Worm (Caenorhabditis elegans) whole organism, L2 larva: ENCODE measurements around the gene nuc-1.

ENCODE experiments used
- R02D3.7 ChIP-seq: fragments of 150-350 bp; optimal IDR thresholded peaks from 2 replicates; lab custom pipeline; 2014; ENCODE audit warnings: missing biosample characterization, missing genetic modification characterization
- Y55F3AM.14 ChIP-seq: fragments of 200-800 bp; sonication (Bioruptor generic); optimal IDR thresholded peaks from 2 replicates; lab custom pipeline; 2018; ENCODE audit warnings: mild to moderate bottlenecking, missing genetic modification characterization, missing compliant biosample characterization
- ZK546.5 ChIP-seq: sonication (generic microtip); optimal IDR thresholded peaks from 2 replicates; lab custom pipeline; 2017; ENCODE audit warnings: missing biosample characterization, missing genetic modification characterization
- ama-1 ChIP-seq: fragments of 150-350 bp; optimal IDR thresholded peaks from 2 replicates; lab custom pipeline; 2018; ENCODE audit warnings: inconsistent platforms
- ceh-82 ChIP-seq: fragments of 150-350 bp; optimal IDR thresholded peaks from 2 replicates; lab custom pipeline; 2014; ENCODE audit warnings: missing biosample characterization, missing genetic modification characterization
- dmd-4 ChIP-seq: sonication (generic microtip); optimal IDR thresholded peaks from 2 replicates; lab custom pipeline; 2017; ENCODE audit warnings: missing biosample characterization, missing genetic modification characterization
- lin-39 ChIP-seq: fragments of 150-350 bp; optimal IDR thresholded peaks from 2 replicates; lab custom pipeline; 2014; ENCODE audit warnings: missing biosample characterization, missing genetic modification reagents, missing genetic modification characterization
- nhr-12 ChIP-seq: fragments of 150-350 bp; optimal IDR thresholded peaks from 2 replicates; lab custom pipeline; 2014; ENCODE audit warnings: missing biosample characterization, missing genetic modification characterization
- nhr-237 ChIP-seq: fragments of 150-350 bp; optimal IDR thresholded peaks from 2 replicates; lab custom pipeline; 2014; ENCODE audit warnings: missing biosample characterization, missing genetic modification characterization
- skn-1 ChIP-seq: sonication (generic microtip); optimal IDR thresholded peaks from 2 replicates; lab custom pipeline; 2017; ENCODE audit warnings: missing biosample characterization, missing genetic modification characterization
- sma-3 ChIP-seq: sonication (generic microtip); optimal IDR thresholded peaks from 2 replicates; lab custom pipeline; 2016; ENCODE audit warnings: missing genetic modification reagents, missing genetic modification characterization, missing compliant biosample characterization
- unc-62 ChIP-seq: fragments of 150-350 bp; optimal IDR thresholded peaks from 2 replicates; lab custom pipeline; 2014; ENCODE audit warnings: missing biosample characterization, missing genetic modification reagents, missing genetic modification characterization
- zag-1 ChIP-seq: fragments of 150-350 bp; optimal IDR thresholded peaks from 2 replicates; lab custom pipeline; 2014; ENCODE audit warnings: missing biosample characterization, missing genetic modification characterization
- ztf-11 ChIP-seq: sonication (generic microtip); optimal IDR thresholded peaks from 2 replicates; lab custom pipeline; 2017; ENCODE audit warnings: missing biosample characterization, missing genetic modification characterization

DNA sequence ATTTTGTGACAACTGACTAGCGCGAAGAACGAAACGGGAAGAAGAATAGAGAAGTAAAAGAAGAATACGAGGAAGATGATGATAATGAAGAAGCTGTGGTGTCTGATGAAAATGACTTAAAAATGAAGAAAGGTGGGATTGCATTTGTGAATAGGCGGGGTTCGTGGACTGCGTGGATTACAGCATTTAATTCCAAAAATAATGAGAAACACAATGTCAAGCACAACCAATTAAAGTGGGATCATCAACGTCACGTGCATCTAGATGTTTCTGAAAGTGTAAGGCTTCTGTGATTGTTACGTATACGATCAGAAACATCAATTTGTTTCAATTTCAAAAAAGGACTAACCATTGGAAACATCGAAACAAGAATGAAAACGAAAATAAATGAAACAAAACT, 37.2 kb downstream of the nuc-1 start, which contains the start of gene glb-17:
- TF ChIP-seq nhr-12 (tag; lab: Kevin White, UChicago), result no peak
- TF ChIP-seq ztf-11 (tag; lab: Kevin White, UChicago), result no peak
- TF ChIP-seq skn-1, result no peak
- TF ChIP-seq ama-1, result no peak
- TF ChIP-seq sma-3, result no peak
- TF ChIP-seq nhr-237 (tag; lab: Kevin White, UChicago), result no peak
- TF ChIP-seq ceh-82 (tag; lab: Kevin White, UChicago), result no peak
- no peak for TF ChIP-seq zag-1 (tag; lab: Kevin White, UChicago)
- TF ChIP-seq dmd-4 (tag; lab: Kevin White, UChicago), result no peak
- TF ChIP-seq ZK546.5 (tag; lab: Kevin White, UChicago), result no peak
- no peak for TF ChIP-seq Y55F3AM.14 (GFP tag; lab: Kevin White, UChicago)
- no peak for TF ChIP-seq lin-39
- no peak for TF ChIP-seq unc-62 (GFP tag; lab: Kevin White, UChicago)
- TF ChIP-seq R02D3.7 (tag; lab: Kevin White, UChicago), result no peak
